Fruit fly (Drosophila melanogaster) whole organism: Measurements from ENCODE around the gene alpha-Man-IIb.

Source experiments
- CG8478 ChIP-seq: fragments of >200 bp; optimal IDR thresholded peaks from 2 replicates; lab custom pipeline; 2018; ENCODE audit warnings: inconsistent platforms
- Dll ChIP-seq: fragments of >200 bp; optimal IDR thresholded peaks from 2 replicates; lab custom pipeline; 2017
- EcR ChIP-seq, 2 experiments: fragments of >200 bp; optimal IDR thresholded peaks; 2 replicates each; lab custom pipeline; 2017; ENCODE audit warnings: missing biosample characterization in 2 of 2, missing genetic modification characterization in 2 of 2, missing genetic modification reagents in 2 of 2
- pan ChIP-seq: fragments of >200 bp; optimal IDR thresholded peaks from 2 replicates; lab custom pipeline; 2017

DNA sequence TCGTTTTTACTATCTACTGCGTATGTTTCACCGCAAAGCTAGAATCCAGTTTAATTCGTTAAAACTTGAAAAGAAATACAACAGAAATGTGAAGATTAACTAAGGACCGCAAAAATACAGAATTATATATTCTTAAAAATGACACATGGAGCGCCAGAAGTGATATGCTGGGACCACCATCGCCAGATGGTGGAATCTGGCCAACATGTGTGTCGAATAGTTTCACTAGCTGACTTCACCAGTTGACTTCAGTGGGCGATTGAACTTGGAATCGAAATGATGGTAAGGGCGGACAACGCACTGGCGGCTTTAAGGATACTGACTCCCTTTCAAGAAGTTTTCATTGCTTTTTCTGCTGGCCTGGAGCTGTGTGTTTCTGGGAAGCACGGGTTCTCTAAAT is 2.0 kb upstream of the alpha-Man-IIb start, which contains the start of gene CG9593:
- TF ChIP-seq CG8478 (lab: Kevin White, UChicago) (no peak), EcR (GFP tag; optimal IDR thresholded peaks at IDR 0.05; lab: Kevin White, UChicago) (no peak), pan (lab: Kevin White, UChicago) (no peak), Dll (lab: Kevin White, UChicago) (no peak)
